Worm (Caenorhabditis elegans) whole organism, L3 larva: ENCODE data around the gene oac-46.

Source experiments
- R02D3.7 ChIP-seq: fragments of 150-350 bp; optimal IDR thresholded peaks from 2 replicates; lab custom pipeline; 2014; ENCODE audit warnings: missing biosample characterization, missing genetic modification characterization
- ZK546.5 ChIP-seq: sonication (generic microtip); optimal IDR thresholded peaks from 2 replicates; lab custom pipeline; 2017; ENCODE audit warnings: missing biosample characterization, missing genetic modification characterization
- aly-2 ChIP-seq: fragments of 150-350 bp; optimal IDR thresholded peaks from 2 replicates; lab custom pipeline; 2014; ENCODE audit warnings: missing biosample characterization, missing genetic modification characterization
- ama-1 ChIP-seq: fragments of 150-350 bp; optimal IDR thresholded peaks from 2 replicates; lab custom pipeline; 2018
- ceh-16 ChIP-seq: sonication (generic microtip); optimal IDR thresholded peaks from 2 replicates; lab custom pipeline; 2017; ENCODE audit warnings: missing biosample characterization, missing genetic modification characterization
- ceh-28 ChIP-seq: fragments of 150-350 bp; optimal IDR thresholded peaks from 2 replicates; lab custom pipeline; 2014; ENCODE audit warnings: missing biosample characterization, missing genetic modification reagents, missing genetic modification characterization
- ceh-82 ChIP-seq: fragments of 150-350 bp; optimal IDR thresholded peaks from 2 replicates; lab custom pipeline; 2014; ENCODE audit warnings: missing biosample characterization, missing genetic modification characterization
- ceh-9 ChIP-seq: sonication (generic microtip); optimal IDR thresholded peaks from 2 replicates; lab custom pipeline; 2018; ENCODE audit warnings: missing biosample characterization, missing genetic modification characterization
- egl-27 ChIP-seq: sonication (generic microtip); optimal IDR thresholded peaks from 4 replicates; lab custom pipeline; 2017; ENCODE audit warnings: missing biosample characterization, missing genetic modification reagents, missing genetic modification characterization
- egl-5 ChIP-seq: fragments of 150-350 bp; optimal IDR thresholded peaks from 2 replicates; lab custom pipeline; 2017; ENCODE audit warnings: missing biosample characterization, missing genetic modification reagents, missing genetic modification characterization, inconsistent platforms
- elt-1 ChIP-seq: fragments of 150-350 bp; optimal IDR thresholded peaks from 2 replicates; lab custom pipeline; 2014; ENCODE audit warnings: missing biosample characterization, missing genetic modification characterization
- elt-2 ChIP-seq: sonication (generic microtip); optimal IDR thresholded peaks from 2 replicates; lab custom pipeline; 2016; ENCODE audit warnings: missing genetic modification reagents, mild to moderate bottlenecking, missing genetic modification characterization, missing compliant biosample characterization
- elt-3 ChIP-seq, 3 experiments: fragments of 150-350 bp in 1 of 3; sonication (generic microtip) in 2 of 3; optimal IDR thresholded peaks; 2 replicates in 2 of 3; 4 replicates in 1 of 3; lab custom pipeline; 2014 to 2017; ENCODE audit warnings: missing biosample characterization in 3 of 3, missing genetic modification characterization in 3 of 3
- eor-1 ChIP-seq, 2 experiments: fragments of 150-350 bp; optimal IDR thresholded peaks; 2 replicates each; lab custom pipeline; 2014 to 2018; ENCODE audit warnings: missing biosample characterization in 2 of 2, missing genetic modification characterization in 2 of 2
- fkh-10 ChIP-seq: sonication (generic microtip); optimal IDR thresholded peaks from 2 replicates; lab custom pipeline; 2017; ENCODE audit warnings: missing biosample characterization, missing genetic modification reagents, missing genetic modification characterization
- fkh-2 ChIP-seq: fragments of 150-350 bp; optimal IDR thresholded peaks from 2 replicates; lab custom pipeline; 2014; ENCODE audit warnings: missing biosample characterization, missing genetic modification reagents, missing genetic modification characterization
- fos-1 ChIP-seq: fragments of 150-350 bp; optimal IDR thresholded peaks from 2 replicates; lab custom pipeline; 2014; ENCODE audit warnings: missing biosample characterization, missing genetic modification characterization
- hmg-11 ChIP-seq: sonication (generic microtip); optimal IDR thresholded peaks from 2 replicates; lab custom pipeline; 2016; ENCODE audit warnings: missing genetic modification characterization, missing compliant biosample characterization
- jun-1 ChIP-seq: fragments of 150-350 bp; optimal IDR thresholded peaks from 2 replicates; lab custom pipeline; 2014; ENCODE audit warnings: missing biosample characterization, missing genetic modification reagents, missing genetic modification characterization
- lin-39 ChIP-seq: fragments of 150-350 bp; optimal IDR thresholded peaks from 2 replicates; lab custom pipeline; 2018; ENCODE audit warnings: missing biosample characterization, missing genetic modification reagents, missing genetic modification characterization
- mdl-1 ChIP-seq: fragments of 150-350 bp; optimal IDR thresholded peaks from 2 replicates; lab custom pipeline; 2014; ENCODE audit warnings: missing biosample characterization, missing genetic modification characterization
- mml-1 ChIP-seq: fragments of 150-350 bp; sonication (generic microtip); optimal IDR thresholded peaks from 3 replicates; lab custom pipeline; 2014; ENCODE audit warnings: missing biosample characterization, missing genetic modification characterization
- nfya-1 ChIP-seq: sonication (generic microtip); optimal IDR thresholded peaks from 2 replicates; lab custom pipeline; 2017; ENCODE audit warnings: missing genetic modification characterization, mild to moderate bottlenecking, missing compliant biosample characterization, antibody characterized with exemption, moderate library complexity; ENCODE audit not compliant: insufficient read depth
- nhr-11 ChIP-seq: fragments of 150-350 bp; optimal IDR thresholded peaks from 2 replicates; lab custom pipeline; 2014; ENCODE audit warnings: missing biosample characterization, missing genetic modification characterization
- nhr-12 ChIP-seq: fragments of 150-350 bp; optimal IDR thresholded peaks from 2 replicates; lab custom pipeline; 2014; ENCODE audit warnings: missing biosample characterization, missing genetic modification characterization
- nhr-23 ChIP-seq: fragments of 150-350 bp; optimal IDR thresholded peaks from 2 replicates; lab custom pipeline; 2014; ENCODE audit warnings: missing biosample characterization, missing genetic modification reagents, missing genetic modification characterization
- nhr-237 ChIP-seq: fragments of 150-350 bp; optimal IDR thresholded peaks from 2 replicates; lab custom pipeline; 2014; ENCODE audit warnings: missing biosample characterization, missing genetic modification characterization
- nhr-25 ChIP-seq: sonication (generic microtip); optimal IDR thresholded peaks from 2 replicates; lab custom pipeline; 2017; ENCODE audit warnings: missing biosample characterization, missing genetic modification characterization
- nhr-43 ChIP-seq: sonication (generic microtip); optimal IDR thresholded peaks from 2 replicates; lab custom pipeline; 2016; ENCODE audit warnings: mild to moderate bottlenecking, missing genetic modification characterization, missing compliant biosample characterization; ENCODE audit not compliant: poor library complexity, severe bottlenecking
- nhr-67 ChIP-seq: fragments of 150-350 bp; optimal IDR thresholded peaks from 2 replicates; lab custom pipeline; 2014; ENCODE audit warnings: missing biosample characterization, missing genetic modification characterization
- nhr-76 ChIP-seq: fragments of 150-350 bp; sonication (generic microtip); optimal IDR thresholded peaks from 5 replicates; lab custom pipeline; 2014; ENCODE audit warnings: missing biosample characterization, missing genetic modification characterization
- nhr-77 ChIP-seq: fragments of 150-350 bp; optimal IDR thresholded peaks from 2 replicates; lab custom pipeline; 2014; ENCODE audit warnings: missing biosample characterization, missing genetic modification characterization
- pha-4 ChIP-seq: fragments of 150-350 bp; optimal IDR thresholded peaks from 2 replicates; lab custom pipeline; 2014; ENCODE audit warnings: missing biosample characterization, missing genetic modification reagents, missing genetic modification characterization
- pqm-1 ChIP-seq: fragments of 150-350 bp; optimal IDR thresholded peaks from 2 replicates; lab custom pipeline; 2017; ENCODE audit warnings: missing biosample characterization, missing genetic modification characterization, inconsistent platforms
- sea-2 ChIP-seq: fragments of 150-350 bp; sonication (generic microtip); optimal IDR thresholded peaks from 4 replicates; lab custom pipeline; 2014; ENCODE audit warnings: missing biosample characterization, missing genetic modification reagents, missing genetic modification characterization
- tbx-2 ChIP-seq: sonication (generic microtip); optimal IDR thresholded peaks from 2 replicates; lab custom pipeline; 2016; ENCODE audit warnings: mild to moderate bottlenecking, missing genetic modification characterization, missing compliant biosample characterization
- zag-1 ChIP-seq: fragments of 150-350 bp; optimal IDR thresholded peaks from 2 replicates; lab custom pipeline; 2014; ENCODE audit warnings: missing biosample characterization, missing genetic modification characterization
- ztf-4 ChIP-seq: fragments of 150-350 bp; optimal IDR thresholded peaks from 2 replicates; lab custom pipeline; 2014; ENCODE audit warnings: missing biosample characterization, missing genetic modification characterization

Gene oac-46

ce11 chrII:8835857-8836256 is 16.0 kb downstream of the oac-46 start, which contains the start of gene F46C5.4:
Gene F46C5.4, plus strand, starts transcription at chrII:8836078.
- TF ChIP-seq elt-3 (tag; optimal IDR thresholded peaks at IDR 0.05; lab: Kevin White, UChicago): no peak
- TF ChIP-seq ZK546.5 (tag; lab: Kevin White, UChicago): no peak
- TF ChIP-seq fkh-10 (GFP tag; lab: Kevin White, UChicago): peak; percentile 69

ce11 chrII:8832941-8833340 is 19.0 kb downstream of the oac-46 start:
- TF ChIP-seq mdl-1 (no peak), lin-39 (tag; lab: Kevin White, UChicago) (peak; percentile 16), nhr-11 (tag; lab: Kevin White, UChicago) (no peak), ceh-16 (tag; lab: Kevin White, UChicago) (no peak), ztf-4 (no peak), pqm-1 (tag; lab: Kevin White, UChicago) (no peak), hmg-11 (tag; lab: Kevin White, UChicago) (no peak), nhr-237 (no peak)

- TF ChIP-seq sea-2 (no peak), fos-1 (no peak), ZK546.5 (tag; lab: Kevin White, UChicago) (no peak), nhr-11 (tag; lab: Kevin White, UChicago) (no peak), ceh-9 (no peak), nfya-1 (tag; lab: Kevin White, UChicago) (no peak)
Measured at ce11 chrII:8830917-8831316, 21.0 kb downstream of the oac-46 start.

ce11 chrII:8829189-8829588 is 22.7 kb downstream of the oac-46 start, which contains the start of gene F46C5.2:
Gene F46C5.2, minus strand, starts transcription at chrII:8829289.
- TF ChIP-seq egl-27 (tag; lab: Kevin White, UChicago) (no peak), ZK546.5 (tag; lab: Kevin White, UChicago) (no peak), ceh-28 (tag; lab: Kevin White, UChicago) (no peak), elt-3 (tag; optimal IDR thresholded peaks at IDR 0.05; lab: Kevin White, UChicago) (no peak), eor-1 (tag; optimal IDR thresholded peaks at IDR 0.05; lab: Kevin White, UChicago) (no peak), mml-1 (tag; lab: Kevin White, UChicago) (no peak), mdl-1 (no peak), egl-5 (no peak), ceh-16 (tag; lab: Kevin White, UChicago) (no peak)

- TF ChIP-seq elt-2 (tag; lab: Kevin White, UChicago): no peak
- TF ChIP-seq nhr-67 (tag; lab: Kevin White, UChicago): no peak
- TF ChIP-seq nhr-12 (tag; lab: Kevin White, UChicago): no peak
- no peak for TF ChIP-seq nfya-1 (tag; lab: Kevin White, UChicago)
- no peak for TF ChIP-seq pha-4 (tag; lab: Kevin White, UChicago)
- no peak for TF ChIP-seq ceh-28 (tag; lab: Kevin White, UChicago)
- no peak for TF ChIP-seq mdl-1
- TF ChIP-seq nhr-77 (tag; lab: Kevin White, UChicago): no peak
- TF ChIP-seq aly-2 (tag; lab: Kevin White, UChicago): no peak
- TF ChIP-seq ceh-9: no peak
- TF ChIP-seq ceh-16 (tag; lab: Kevin White, UChicago): no peak
- TF ChIP-seq tbx-2 (tag; lab: Kevin White, UChicago): no peak
- no peak for TF ChIP-seq elt-1
Measured at ce11 chrII:8825769-8826168, 26.1 kb downstream of the oac-46 start, which contains the start of gene nas-25. Gene nas-25, plus strand, starts transcription at chrII:8826069.

- TF ChIP-seq nhr-23 (tag; lab: Kevin White, UChicago): peak; percentile 77
- TF ChIP-seq fkh-2 (tag; lab: Kevin White, UChicago): no peak
- no peak for TF ChIP-seq hmg-11 (tag; lab: Kevin White, UChicago)
- TF ChIP-seq ceh-28 (tag; lab: Kevin White, UChicago): no peak
- no peak for TF ChIP-seq nhr-77 (tag; lab: Kevin White, UChicago)
- TF ChIP-seq zag-1 (tag; lab: Kevin White, UChicago): no peak
- no peak for TF ChIP-seq R02D3.7
- peak; percentile 63 for TF ChIP-seq nhr-25 (tag; lab: Kevin White, UChicago)
- no peak for TF ChIP-seq nhr-237
- TF ChIP-seq nhr-11 (tag; lab: Kevin White, UChicago): no peak
- TF ChIP-seq ceh-16 (tag; lab: Kevin White, UChicago): no peak
- peak; percentile 45 for TF ChIP-seq mdl-1
- TF ChIP-seq pqm-1 (tag; lab: Kevin White, UChicago): peak; percentile 13
- TF ChIP-seq elt-3 (tag; optimal IDR thresholded peaks at IDR 0.05; lab: Kevin White, UChicago): no peak
- no peak for TF ChIP-seq nhr-76
- no peak for TF ChIP-seq elt-2 (tag; lab: Kevin White, UChicago)
- TF ChIP-seq jun-1 (tag; lab: Kevin White, UChicago): peak; percentile 38
- TF ChIP-seq ZK546.5 (tag; lab: Kevin White, UChicago): no peak
- no peak for TF ChIP-seq nhr-67 (tag; lab: Kevin White, UChicago)
- TF ChIP-seq nhr-43: peak; percentile 99
- TF ChIP-seq fkh-10 (GFP tag; lab: Kevin White, UChicago): no peak
- TF ChIP-seq mml-1 (tag; lab: Kevin White, UChicago): no peak
- TF ChIP-seq elt-1: no peak
- no peak for TF ChIP-seq ama-1 (lab: Kevin White, UChicago)
- TF ChIP-seq pha-4 (tag; lab: Kevin White, UChicago): no peak
- TF ChIP-seq ceh-82 (tag; lab: Kevin White, UChicago): no peak
Measured at ce11 chrII:8822711-8823110, 29.2 kb downstream of the oac-46 start.
